Worm (Caenorhabditis elegans) whole organism, L2 larva: Measurements from ENCODE around the gene mfn-1.

Experiments
- C34F6.9 ChIP-seq: fragments of 150-350 bp; optimal IDR thresholded peaks from 2 replicates; lab custom pipeline; 2014; ENCODE audit warnings: missing biosample characterization, missing genetic modification characterization
- F13H6.1 ChIP-seq: sonication (generic microtip); optimal IDR thresholded peaks from 2 replicates; lab custom pipeline; 2016; ENCODE audit warnings: missing genetic modification characterization, missing compliant biosample characterization
- R02D3.7 ChIP-seq: fragments of 150-350 bp; optimal IDR thresholded peaks from 2 replicates; lab custom pipeline; 2014; ENCODE audit warnings: missing biosample characterization, missing genetic modification characterization
- Y55F3AM.14 ChIP-seq: fragments of 200-800 bp; sonication (Bioruptor generic); optimal IDR thresholded peaks from 2 replicates; lab custom pipeline; 2018; ENCODE audit warnings: mild to moderate bottlenecking, missing genetic modification characterization, missing compliant biosample characterization
- ZK546.5 ChIP-seq: sonication (generic microtip); optimal IDR thresholded peaks from 2 replicates; lab custom pipeline; 2017; ENCODE audit warnings: missing biosample characterization, missing genetic modification characterization
- alr-1 ChIP-seq: fragments of 150-350 bp; optimal IDR thresholded peaks from 2 replicates; lab custom pipeline; 2014; ENCODE audit warnings: missing biosample characterization, missing genetic modification characterization
- aly-2 ChIP-seq: fragments of 150-350 bp; optimal IDR thresholded peaks from 2 replicates; lab custom pipeline; 2014; ENCODE audit warnings: missing biosample characterization, missing genetic modification characterization
- ama-1 ChIP-seq: fragments of 150-350 bp; optimal IDR thresholded peaks from 2 replicates; lab custom pipeline; 2018; ENCODE audit warnings: inconsistent platforms
- blmp-1 ChIP-seq: sonication (generic microtip); optimal IDR thresholded peaks from 2 replicates; lab custom pipeline; 2017; ENCODE audit warnings: missing genetic modification characterization, mild to moderate bottlenecking, missing compliant biosample characterization, antibody characterized with exemption, moderate library complexity; ENCODE audit not compliant: insufficient read depth
- ceh-16 ChIP-seq: fragments of 150-350 bp; optimal IDR thresholded peaks from 2 replicates; lab custom pipeline; 2014; ENCODE audit warnings: missing biosample characterization, missing genetic modification characterization
- ceh-82 ChIP-seq: fragments of 150-350 bp; optimal IDR thresholded peaks from 2 replicates; lab custom pipeline; 2014; ENCODE audit warnings: missing biosample characterization, missing genetic modification characterization
- crh-2 ChIP-seq: sonication (generic microtip); optimal IDR thresholded peaks from 2 replicates; lab custom pipeline; 2017; ENCODE audit warnings: missing biosample characterization, missing genetic modification characterization
- dmd-4 ChIP-seq: sonication (generic microtip); optimal IDR thresholded peaks from 2 replicates; lab custom pipeline; 2017; ENCODE audit warnings: missing biosample characterization, missing genetic modification characterization
- egl-27 ChIP-seq: sonication (generic microtip); optimal IDR thresholded peaks from 3 replicates; lab custom pipeline; 2017; ENCODE audit warnings: missing biosample characterization, missing genetic modification reagents, missing genetic modification characterization
- elt-1 ChIP-seq: fragments of 150-350 bp; optimal IDR thresholded peaks from 2 replicates; lab custom pipeline; 2014; ENCODE audit warnings: missing biosample characterization, missing genetic modification characterization
- elt-3 ChIP-seq: sonication (generic microtip); optimal IDR thresholded peaks from 2 replicates; lab custom pipeline; 2017; ENCODE audit warnings: missing biosample characterization, missing genetic modification characterization
- fos-1 ChIP-seq: fragments of 150-350 bp; optimal IDR thresholded peaks from 2 replicates; lab custom pipeline; 2014; ENCODE audit warnings: missing biosample characterization, missing genetic modification characterization
- gmeb-1 ChIP-seq: fragments of 150-350 bp; optimal IDR thresholded peaks from 2 replicates; lab custom pipeline; 2014; ENCODE audit warnings: missing biosample characterization, missing genetic modification characterization
- lin-11 ChIP-seq: fragments of 150-350 bp; sonication (generic microtip); optimal IDR thresholded peaks from 2 replicates; lab custom pipeline; 2014; ENCODE audit warnings: missing biosample characterization, missing genetic modification characterization, inconsistent platforms, mixed read lengths
- lin-13 ChIP-seq: fragments of 150-350 bp; optimal IDR thresholded peaks from 2 replicates; lab custom pipeline; 2014; ENCODE audit warnings: missing biosample characterization, missing genetic modification reagents, missing genetic modification characterization
- lin-39 ChIP-seq: fragments of 150-350 bp; optimal IDR thresholded peaks from 2 replicates; lab custom pipeline; 2014; ENCODE audit warnings: missing biosample characterization, missing genetic modification reagents, missing genetic modification characterization
- lsy-2 ChIP-seq, 2 experiments: fragments of 150-350 bp in 1 of 2; sonication (generic microtip) in 1 of 2; optimal IDR thresholded peaks; 2 replicates each; lab custom pipeline; 2014 to 2017; ENCODE audit warnings: missing biosample characterization in 2 of 2, missing genetic modification characterization in 2 of 2
- mab-5 ChIP-seq: fragments of 150-350 bp; optimal IDR thresholded peaks from 2 replicates; lab custom pipeline; 2014; ENCODE audit warnings: missing biosample characterization, missing genetic modification characterization
- mbf-1 ChIP-seq: sonication (generic microtip); optimal IDR thresholded peaks from 2 replicates; lab custom pipeline; 2017; ENCODE audit warnings: missing biosample characterization, missing genetic modification characterization
- mdl-1 ChIP-seq, 2 experiments: fragments of 150-350 bp in 1 of 2; sonication (generic microtip) in 1 of 2; optimal IDR thresholded peaks; 2 replicates each; lab custom pipeline; 2017; ENCODE audit warnings: missing biosample characterization in 2 of 2, missing genetic modification characterization in 2 of 2
- nhr-10 ChIP-seq: sonication (generic microtip); optimal IDR thresholded peaks from 2 replicates; lab custom pipeline; 2017; ENCODE audit warnings: missing biosample characterization, missing genetic modification characterization
- nhr-11 ChIP-seq: fragments of 150-350 bp; optimal IDR thresholded peaks from 2 replicates; lab custom pipeline; 2014; ENCODE audit warnings: missing biosample characterization, missing genetic modification characterization
- nhr-12 ChIP-seq: fragments of 150-350 bp; optimal IDR thresholded peaks from 2 replicates; lab custom pipeline; 2014; ENCODE audit warnings: missing biosample characterization, missing genetic modification characterization
- nhr-129 ChIP-seq: fragments of 150-350 bp; optimal IDR thresholded peaks from 2 replicates; lab custom pipeline; 2014; ENCODE audit warnings: missing biosample characterization, missing genetic modification characterization
- nhr-21 ChIP-seq: fragments of 150-350 bp; optimal IDR thresholded peaks from 2 replicates; lab custom pipeline; 2014; ENCODE audit warnings: missing biosample characterization, missing genetic modification characterization
- nhr-23 ChIP-seq: fragments of 150-350 bp; optimal IDR thresholded peaks from 2 replicates; lab custom pipeline; 2014; ENCODE audit warnings: missing biosample characterization, missing genetic modification reagents, missing genetic modification characterization
- nhr-237 ChIP-seq: fragments of 150-350 bp; optimal IDR thresholded peaks from 2 replicates; lab custom pipeline; 2014; ENCODE audit warnings: missing biosample characterization, missing genetic modification characterization
- nhr-25 ChIP-seq: fragments of 150-350 bp; sonication (generic microtip); optimal IDR thresholded peaks from 3 replicates; lab custom pipeline; 2014; ENCODE audit warnings: missing biosample characterization, missing genetic modification characterization
- nhr-6 ChIP-seq: fragments of 150-350 bp; optimal IDR thresholded peaks from 2 replicates; lab custom pipeline; 2014; ENCODE audit warnings: missing biosample characterization, missing genetic modification characterization
- nhr-77 ChIP-seq: fragments of 150-350 bp; optimal IDR thresholded peaks from 2 replicates; lab custom pipeline; 2014; ENCODE audit warnings: missing biosample characterization, missing genetic modification characterization
- peb-1 ChIP-seq: fragments of 150-350 bp; optimal IDR thresholded peaks from 2 replicates; lab custom pipeline; 2014; ENCODE audit warnings: missing biosample characterization, missing genetic modification characterization
- sem-4 ChIP-seq: fragments of 150-350 bp; optimal IDR thresholded peaks from 2 replicates; lab custom pipeline; 2014; ENCODE audit warnings: missing biosample characterization, missing genetic modification reagents, missing genetic modification characterization
- skn-1 ChIP-seq: sonication (generic microtip); optimal IDR thresholded peaks from 2 replicates; lab custom pipeline; 2017; ENCODE audit warnings: missing biosample characterization, missing genetic modification characterization
- sma-3 ChIP-seq: sonication (generic microtip); optimal IDR thresholded peaks from 2 replicates; lab custom pipeline; 2016; ENCODE audit warnings: missing genetic modification reagents, missing genetic modification characterization, missing compliant biosample characterization
- sma-9 ChIP-seq, 2 experiments: fragments of 150-350 bp in 1 of 2; sonication (generic microtip) in 1 of 2; optimal IDR thresholded peaks; 2 replicates each; lab custom pipeline; 2014 to 2016; ENCODE audit warnings: missing genetic modification characterization in 2 of 2, mild to moderate bottlenecking in 1 of 2, missing biosample characterization in 1 of 2, missing compliant biosample characterization in 1 of 2, missing genetic modification reagents in 1 of 2, moderate library complexity in 1 of 2
- snpc-4 ChIP-seq: fragments of 150-350 bp; optimal IDR thresholded peaks from 2 replicates; lab custom pipeline; 2014; ENCODE audit warnings: missing biosample characterization, missing genetic modification characterization
- unc-39 ChIP-seq: fragments of 150-350 bp; optimal IDR thresholded peaks from 2 replicates; lab custom pipeline; 2014; ENCODE audit warnings: missing biosample characterization, missing genetic modification characterization
- unc-55 ChIP-seq: fragments of 150-350 bp; sonication (generic microtip); optimal IDR thresholded peaks from 3 replicates; lab custom pipeline; 2014; ENCODE audit warnings: missing biosample characterization, missing genetic modification reagents, missing genetic modification characterization
- unc-62 ChIP-seq: fragments of 150-350 bp; optimal IDR thresholded peaks from 2 replicates; lab custom pipeline; 2014; ENCODE audit warnings: missing biosample characterization, missing genetic modification reagents, missing genetic modification characterization
- zag-1 ChIP-seq: fragments of 150-350 bp; optimal IDR thresholded peaks from 2 replicates; lab custom pipeline; 2014; ENCODE audit warnings: missing biosample characterization, missing genetic modification characterization
- ztf-1 ChIP-seq: fragments of 200-800 bp; sonication (Bioruptor generic); conservative IDR thresholded peaks from 2 replicates; pipeline ENCODE4 v1.3.6; 2022; ENCODE audit warnings: missing genetic modification characterization, missing compliant biosample characterization
- ztf-11 ChIP-seq: sonication (generic microtip); optimal IDR thresholded peaks from 2 replicates; lab custom pipeline; 2017; ENCODE audit warnings: missing biosample characterization, missing genetic modification characterization
- ztf-4 ChIP-seq: fragments of 150-350 bp; optimal IDR thresholded peaks from 2 replicates; lab custom pipeline; 2014; ENCODE audit warnings: missing biosample characterization, missing genetic modification characterization

The mfn-1 gene

ce11 chrII:11453639-11454038, 18.2 kb downstream of the mfn-1 start:
- TF ChIP-seq unc-39 (tag; lab: Kevin White, UChicago): no peak
- no peak for TF ChIP-seq R02D3.7 (tag; lab: Kevin White, UChicago)
- TF ChIP-seq blmp-1 (tag; lab: Kevin White, UChicago): no peak
- TF ChIP-seq lin-11 (tag; lab: Kevin White, UChicago): peak; percentile 43
- TF ChIP-seq ceh-82 (tag; lab: Kevin White, UChicago): no peak

- TF ChIP-seq lsy-2 (tag; optimal IDR thresholded peaks at IDR 0.05; lab: Kevin White, UChicago) (peak; percentile 84 to 94), nhr-10 (tag; lab: Kevin White, UChicago) (no peak), sma-9 (GFP tag; optimal IDR thresholded peaks at IDR 0.05; lab: Kevin White, UChicago) (peak; percentile 95), sma-9 (tag; optimal IDR thresholded peaks at IDR 0.05; lab: Kevin White, UChicago) (no peak), nhr-6 (tag; lab: Kevin White, UChicago) (peak; percentile 74), nhr-129 (tag; lab: Kevin White, UChicago) (peak; percentile 92), ama-1 (lab: Kevin White, UChicago) (peak; percentile 76), unc-55 (GFP tag; lab: Kevin White, UChicago) (peak; percentile 95), ZK546.5 (tag; lab: Kevin White, UChicago) (no peak), mdl-1 (tag; optimal IDR thresholded peaks at IDR 0.05; lab: Kevin White, UChicago) (peak in 1 of 2 experiments; percentile 74), R02D3.7 (tag; lab: Kevin White, UChicago) (peak; percentile 67), snpc-4 (peak; percentile 87), gmeb-1 (tag; lab: Kevin White, UChicago) (peak; percentile 90), nhr-12 (tag; lab: Kevin White, UChicago) (no peak), nhr-11 (no peak), mbf-1 (no peak), nhr-23 (no peak), ceh-16 (tag; lab: Kevin White, UChicago) (peak; percentile 39), egl-27 (tag; lab: Kevin White, UChicago) (peak; percentile 73), aly-2 (no peak), fos-1 (tag; lab: Kevin White, UChicago) (peak; percentile 84), nhr-25 (tag; lab: Kevin White, UChicago) (peak; percentile 82), C34F6.9 (tag; lab: Kevin White, UChicago) (peak; percentile 97), crh-2 (tag; lab: Kevin White, UChicago) (peak; percentile 92), lin-39 (tag; lab: Kevin White, UChicago) (no peak), ceh-82 (tag; lab: Kevin White, UChicago) (peak; percentile 30), nhr-21 (tag; lab: Kevin White, UChicago) (peak; percentile 87), dmd-4 (tag; lab: Kevin White, UChicago) (no peak), elt-3 (tag; lab: Kevin White, UChicago) (no peak), Y55F3AM.14 (peak; percentile 27), nhr-77 (tag; lab: Kevin White, UChicago) (no peak), ztf-1 (GFP tag; lab: Robert Waterston, UW) (no peak), F13H6.1 (tag; lab: Kevin White, UChicago) (peak; percentile 90), lin-11 (tag; lab: Kevin White, UChicago) (peak; percentile 82), ztf-4 (tag; lab: Kevin White, UChicago) (peak; percentile 74), mab-5 (tag; lab: Kevin White, UChicago) (peak; percentile 89), blmp-1 (tag; lab: Kevin White, UChicago) (peak; percentile 48), sem-4 (peak; percentile 79), unc-39 (tag; lab: Kevin White, UChicago) (no peak), skn-1 (tag; lab: Kevin White, UChicago) (no peak), lin-13 (peak; percentile 91), sma-3 (peak; percentile 84), unc-62 (GFP tag; lab: Kevin White, UChicago) (no peak), alr-1 (no peak), ztf-11 (tag; lab: Kevin White, UChicago) (no peak), zag-1 (tag; lab: Kevin White, UChicago) (peak; percentile 60), nhr-237 (tag; lab: Kevin White, UChicago) (peak; percentile 43), peb-1 (tag; lab: Kevin White, UChicago) (no peak), elt-1 (tag; lab: Kevin White, UChicago) (no peak)
Observed at ce11 chrII:11453025-11453424, 18.8 kb downstream of the mfn-1 start, which contains the start of gene rsp-1. Gene rsp-1 (plus strand): TSS chrII:11453362.
